Worm (Caenorhabditis elegans): ENCODE results near the gene ZK470.14.

The ZK470.14 gene

DNA sequence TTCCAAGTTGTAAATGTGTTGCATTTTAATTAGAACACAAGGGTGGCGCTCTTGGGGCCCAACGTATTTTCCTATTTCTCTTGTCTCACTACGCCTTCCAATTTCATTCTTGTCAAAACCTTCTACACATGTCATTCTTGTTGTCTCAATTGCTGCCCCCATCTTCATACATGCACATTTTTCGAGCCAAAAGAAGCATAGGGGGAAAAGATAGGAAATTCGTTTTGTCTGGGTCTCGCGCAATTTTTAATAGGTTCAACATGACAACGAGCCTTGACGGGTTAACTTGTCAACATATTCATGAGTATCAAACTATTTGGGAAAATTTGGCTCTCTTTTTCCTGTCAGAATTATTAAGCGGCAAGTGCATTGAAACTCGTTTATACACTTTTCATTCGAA lies 43.9 kb upstream of the ZK470.14 start:
- TF ChIP-seq snpc-1.3 (tag; optimal IDR thresholded peaks at IDR 0.05; ENCODE audit: insufficient read depth) (no peak), unc-130 (GFP tag; optimal IDR thresholded peaks at IDR 0.05) (no peak), lag-1 (GFP tag; IDR thresholded peaks at IDR 0.05) (no peak), attf-5 (GFP tag; optimal IDR thresholded peaks at IDR 0.05) (no peak), rcor-1 (GFP tag; IDR thresholded peaks at IDR 0.05) (no peak), attf-3 (GFP tag; conservative IDR thresholded peaks at IDR 0.05) (no peak), F22D6.2 (tag; optimal IDR thresholded peaks at IDR 0.05) (no peak), lin-54 (GFP tag; optimal IDR thresholded peaks at IDR 0.05) (no peak), ztf-3 (GFP tag; optimal IDR thresholded peaks at IDR 0.05) (no peak)

- no peak for TF ChIP-seq unc-62 (GFP tag; optimal IDR thresholded peaks at IDR 0.05)
- TF ChIP-seq akir-1 (GFP tag; optimal IDR thresholded peaks at IDR 0.05), result no peak
Measured at ce11 chrX:4125165-4125803, 42.0 kb upstream of the ZK470.14 start.

ce11 chrX:4128684-4129083 lies 38.6 kb upstream of the ZK470.14 start:
- no peak for TF ChIP-seq mes-4 (tag; optimal IDR thresholded peaks at IDR 0.05)
- TF ChIP-seq lag-1 (GFP tag; IDR thresholded peaks at IDR 0.05), result no peak
- no peak for TF ChIP-seq atf-7 (tag; optimal IDR thresholded peaks at IDR 0.05)
- no peak for TF ChIP-seq lin-35 (GFP tag; optimal IDR thresholded peaks at IDR 0.05)
- TF ChIP-seq C06A6.2 (GFP tag; conservative IDR thresholded peaks at IDR 0.05), result no peak
- no peak for TF ChIP-seq pha-4 (tag; optimal IDR thresholded peaks at IDR 0.05)
- TF ChIP-seq F23B12.7 (tag; optimal IDR thresholded peaks at IDR 0.05; ENCODE audit: insufficient read depth), result no peak
- TF ChIP-seq egl-44 (GFP tag; IDR thresholded peaks at IDR 0.05), result no peak
- no peak for TF ChIP-seq dpl-1 (GFP tag; optimal IDR thresholded peaks at IDR 0.05)
- TF ChIP-seq akir-1 (GFP tag; optimal IDR thresholded peaks at IDR 0.05), result no peak
- TF ChIP-seq madf-8 (GFP tag; conservative IDR thresholded peaks at IDR 0.05), result no peak

DNA sequence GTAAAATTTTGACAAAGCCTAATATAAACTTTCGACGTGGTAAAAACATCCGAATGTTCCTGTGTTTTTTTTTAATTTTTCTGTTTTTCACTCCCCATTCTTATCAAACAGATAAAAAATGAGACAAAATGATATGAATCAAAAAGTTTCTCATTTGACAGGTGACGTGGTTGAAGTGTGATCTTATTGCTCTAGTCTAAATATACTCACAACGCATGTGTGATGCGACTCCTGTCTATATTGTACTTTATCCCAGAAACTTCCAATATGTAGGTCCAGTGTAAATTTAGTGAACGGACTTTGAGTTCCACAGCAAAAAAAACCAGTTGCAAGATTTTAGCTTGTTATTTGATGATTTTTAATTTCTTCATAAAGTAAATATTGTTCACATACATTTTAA lies 35.9 kb upstream of the ZK470.14 start:
- no peak for TF ChIP-seq ztf-18 (tag; optimal IDR thresholded peaks at IDR 0.05)
- no peak for TF ChIP-seq B0336.3 (GFP tag; IDR thresholded peaks at IDR 0.05)
- TF ChIP-seq snpc-3.4 (tag; optimal IDR thresholded peaks at IDR 0.05), result no peak
- TF ChIP-seq chd-7 (tag; optimal IDR thresholded peaks at IDR 0.05), result no peak
- no peak for TF ChIP-seq gei-17 (GFP tag; optimal IDR thresholded peaks at IDR 0.05)
- TF ChIP-seq nhr-27 (tag; optimal IDR thresholded peaks at IDR 0.05), result no peak
- no peak for TF ChIP-seq Y95B8A.8 (GFP tag; IDR thresholded peaks at IDR 0.05)
- TF ChIP-seq Y53G8AR.9 (GFP tag; conservative IDR thresholded peaks at IDR 0.05), result no peak
- no peak for TF ChIP-seq lin-35 (GFP tag; optimal IDR thresholded peaks at IDR 0.05)
- no peak for TF ChIP-seq F55B11.4 (tag; optimal IDR thresholded peaks at IDR 0.05; ENCODE audit: borderline replicate concordance, insufficient read depth)
- TF ChIP-seq lin-26 (GFP tag; IDR thresholded peaks at IDR 0.05), result no peak
- TF ChIP-seq him-1 (tag; optimal IDR thresholded peaks at IDR 0.05), result no peak
- TF ChIP-seq rec-8 (tag; optimal IDR thresholded peaks at IDR 0.05), result no peak

DNA sequence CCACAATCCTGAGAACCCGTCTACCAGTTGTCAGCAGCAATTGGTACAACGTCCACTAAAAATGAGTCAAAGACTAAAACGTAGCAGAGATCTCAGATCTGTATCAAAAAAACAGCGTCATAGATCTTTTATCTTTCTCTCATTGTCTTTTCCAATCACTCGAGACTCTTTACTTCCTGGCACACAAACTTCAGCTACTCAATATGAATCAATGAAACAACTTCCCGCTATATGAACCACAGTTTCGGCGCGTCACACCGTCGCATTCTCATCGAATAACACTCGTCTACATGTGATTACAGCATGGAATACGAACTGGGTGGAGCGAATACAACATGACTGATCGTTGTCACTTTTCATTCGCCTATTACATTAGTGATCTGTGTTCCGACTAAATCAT lies 35.0 kb upstream of the ZK470.14 start:
- TF ChIP-seq chd-7 (tag; optimal IDR thresholded peaks at IDR 0.05) (peak; percentile 36), egrh-3 (GFP tag; IDR thresholded peaks at IDR 0.05) (no peak), ztf-3 (GFP tag; optimal IDR thresholded peaks at IDR 0.05) (no peak), C06A6.2 (GFP tag; conservative IDR thresholded peaks at IDR 0.05) (0 out of 2 replicates have a peak, but pooled peaks have one; percentile 35), lin-40 (tag; optimal IDR thresholded peaks at IDR 0.05) (peak; percentile 65), die-1 (tag; optimal IDR thresholded peaks at IDR 0.05) (peak; percentile 50), K12H6.12 (tag; optimal IDR thresholded peaks at IDR 0.05) (no peak), gei-17 (GFP tag; optimal IDR thresholded peaks at IDR 0.05) (no peak), Y95B8A.8 (GFP tag; IDR thresholded peaks at IDR 0.05) (no peak), rpc-1 (optimal IDR thresholded peaks at IDR 0.05) (no peak), rpc-1 (tag; optimal IDR thresholded peaks at IDR 0.05) (no peak), aptf-2 (GFP tag; conservative IDR thresholded peaks at IDR 0.05) (no peak), ceh-27 (GFP tag; optimal IDR thresholded peaks at IDR 0.05) (no peak), ztf-25 (GFP tag; IDR thresholded peaks at IDR 0.05) (no peak), unc-62 (GFP tag; optimal IDR thresholded peaks at IDR 0.05) (no peak), F22D6.2 (tag; optimal IDR thresholded peaks at IDR 0.05) (peak; percentile 45), lin-54 (GFP tag; optimal IDR thresholded peaks at IDR 0.05) (no peak)

All from whole organism, young adult.